Worm (Caenorhabditis elegans): Measurements from ENCODE around the gene lin-52.

The lin-52 gene

DNA sequence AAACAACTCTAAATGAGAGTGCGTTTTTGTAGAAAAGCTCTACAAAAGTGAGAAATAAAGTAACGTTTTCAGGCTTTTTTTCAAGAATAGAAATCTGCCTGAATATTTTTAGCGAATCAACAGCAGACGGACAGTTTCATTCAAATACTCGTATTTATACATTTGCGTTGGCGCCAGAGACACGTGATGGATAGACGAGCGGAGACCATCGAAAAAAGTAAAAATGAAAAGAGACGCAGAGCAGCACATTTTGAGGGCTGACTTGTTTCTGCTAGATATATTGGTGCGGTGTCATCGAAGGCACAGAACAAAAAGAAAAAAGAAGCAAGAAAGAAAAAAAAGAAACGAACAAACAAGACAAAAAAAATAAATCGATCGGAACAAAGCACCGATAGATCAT, 1.5 kb upstream of the lin-52 start (continued):
- TF ChIP-seq ZK546.5 (tag; optimal IDR thresholded peaks at IDR 0.05): no peak

DNA sequence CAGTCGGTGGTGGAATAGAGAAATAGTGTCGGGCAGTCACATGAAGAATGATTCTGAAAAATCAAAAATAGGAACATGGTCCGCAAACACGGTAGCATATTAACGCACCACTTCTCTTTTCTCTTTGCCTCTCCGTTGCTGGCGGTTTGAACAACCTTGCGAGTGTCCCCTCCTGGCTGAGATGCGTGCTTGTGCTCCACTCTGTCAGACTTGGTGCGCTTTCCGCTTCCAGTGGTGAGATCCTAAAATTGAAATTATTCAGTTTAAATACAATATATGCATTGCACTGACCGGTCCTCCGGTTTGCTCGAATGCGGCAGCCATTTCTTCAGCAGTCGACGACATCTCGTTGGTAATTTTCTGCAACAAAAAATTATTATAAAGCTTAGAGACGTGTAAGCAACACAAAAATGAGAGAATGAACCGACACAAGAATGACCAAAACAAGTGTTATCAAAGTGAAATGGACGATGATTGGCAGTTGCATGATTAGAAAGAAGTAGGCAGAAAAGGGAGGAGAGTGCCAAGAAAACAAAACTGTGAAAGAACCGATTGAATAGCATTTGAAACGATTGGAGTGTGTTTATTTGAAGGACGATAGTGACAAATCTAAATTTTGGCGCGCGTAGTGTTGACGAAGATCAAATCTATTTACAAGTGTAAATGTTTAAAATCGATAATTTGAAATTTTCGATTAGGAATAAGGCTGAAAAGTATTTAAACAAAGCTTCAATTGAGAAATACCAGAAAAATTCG, 701 bp upstream of the lin-52 start, which contains the start of gene ZK632.9:
TSS of gene ZK632.9 (minus strand) at position 360 of the 756 bp plus-strand sequence.
- TF ChIP-seq crh-2 (tag; optimal IDR thresholded peaks at IDR 0.05): no peak
- TF ChIP-seq ztf-1 (GFP tag; conservative IDR thresholded peaks at IDR 0.05): no peak
- no peak for TF ChIP-seq unc-62 (GFP tag; optimal IDR thresholded peaks at IDR 0.05)
- no peak for TF ChIP-seq ceh-16 (tag; optimal IDR thresholded peaks at IDR 0.05)
- no peak for TF ChIP-seq lin-39 (tag; optimal IDR thresholded peaks at IDR 0.05)
- peak; percentile 35 for TF ChIP-seq fos-1 (tag; optimal IDR thresholded peaks at IDR 0.05)
- TF ChIP-seq nhr-23 (tag; optimal IDR thresholded peaks at IDR 0.05): no peak
- TF ChIP-seq aly-2 (tag; optimal IDR thresholded peaks at IDR 0.05): no peak
- TF ChIP-seq sma-9 (GFP tag; optimal IDR thresholded peaks at IDR 0.05): no peak
- TF ChIP-seq sma-9 (tag; optimal IDR thresholded peaks at IDR 0.05): no peak
- no peak for TF ChIP-seq mab-5 (tag; optimal IDR thresholded peaks at IDR 0.05)
- TF ChIP-seq nhr-12 (tag; optimal IDR thresholded peaks at IDR 0.05): no peak
- no peak for TF ChIP-seq nhr-6 (tag; optimal IDR thresholded peaks at IDR 0.05)
- TF ChIP-seq dmd-4 (tag; optimal IDR thresholded peaks at IDR 0.05): no peak
- TF ChIP-seq ztf-11 (tag; optimal IDR thresholded peaks at IDR 0.05): no peak
- no peak for TF ChIP-seq zag-1 (tag; optimal IDR thresholded peaks at IDR 0.05)
- no peak for TF ChIP-seq sem-4 (tag; optimal IDR thresholded peaks at IDR 0.05)
- TF ChIP-seq ama-1 (optimal IDR thresholded peaks at IDR 0.05): no peak
- TF ChIP-seq nhr-21 (tag; optimal IDR thresholded peaks at IDR 0.05): peak; percentile 8
- no peak for TF ChIP-seq ceh-82 (tag; optimal IDR thresholded peaks at IDR 0.05)
- TF ChIP-seq ZK546.5 (tag; optimal IDR thresholded peaks at IDR 0.05): no peak
- TF ChIP-seq Y55F3AM.14 (GFP tag; optimal IDR thresholded peaks at IDR 0.05): peak; percentile 9
- peak; percentile 7 for TF ChIP-seq nhr-10 (tag; optimal IDR thresholded peaks at IDR 0.05)
- no peak for TF ChIP-seq egl-27 (tag; optimal IDR thresholded peaks at IDR 0.05)
- TF ChIP-seq elt-1 (tag; optimal IDR thresholded peaks at IDR 0.05): no peak
- no peak for TF ChIP-seq unc-39 (tag; optimal IDR thresholded peaks at IDR 0.05)
- no peak for TF ChIP-seq elt-3 (tag; optimal IDR thresholded peaks at IDR 0.05)
- no peak for TF ChIP-seq lsy-2 (tag; optimal IDR thresholded peaks at IDR 0.05)
- peak; percentile 34 for TF ChIP-seq skn-1 (tag; optimal IDR thresholded peaks at IDR 0.05)
- peak; percentile 32 for TF ChIP-seq nhr-129 (tag; optimal IDR thresholded peaks at IDR 0.05)
- TF ChIP-seq lin-13 (GFP tag; optimal IDR thresholded peaks at IDR 0.05): no peak
- no peak for TF ChIP-seq gmeb-1 (tag; optimal IDR thresholded peaks at IDR 0.05)
- TF ChIP-seq mbf-1 (tag; optimal IDR thresholded peaks at IDR 0.05): no peak
- no peak for TF ChIP-seq C34F6.9 (tag; optimal IDR thresholded peaks at IDR 0.05)
- TF ChIP-seq blmp-1 (tag; optimal IDR thresholded peaks at IDR 0.05; ENCODE audit: insufficient read depth): no peak
- no peak for TF ChIP-seq nhr-11 (tag; optimal IDR thresholded peaks at IDR 0.05)
- no peak for TF ChIP-seq mdl-1 (tag; optimal IDR thresholded peaks at IDR 0.05)
- TF ChIP-seq lin-11 (tag; optimal IDR thresholded peaks at IDR 0.05): no peak
- no peak for TF ChIP-seq F13H6.1 (tag; optimal IDR thresholded peaks at IDR 0.05)
- peak; percentile 11 for TF ChIP-seq unc-55 (GFP tag; optimal IDR thresholded peaks at IDR 0.05)
- TF ChIP-seq peb-1 (tag; optimal IDR thresholded peaks at IDR 0.05): no peak
- TF ChIP-seq sma-3 (GFP tag; optimal IDR thresholded peaks at IDR 0.05): no peak
- no peak for TF ChIP-seq alr-1 (tag; optimal IDR thresholded peaks at IDR 0.05)

DNA sequence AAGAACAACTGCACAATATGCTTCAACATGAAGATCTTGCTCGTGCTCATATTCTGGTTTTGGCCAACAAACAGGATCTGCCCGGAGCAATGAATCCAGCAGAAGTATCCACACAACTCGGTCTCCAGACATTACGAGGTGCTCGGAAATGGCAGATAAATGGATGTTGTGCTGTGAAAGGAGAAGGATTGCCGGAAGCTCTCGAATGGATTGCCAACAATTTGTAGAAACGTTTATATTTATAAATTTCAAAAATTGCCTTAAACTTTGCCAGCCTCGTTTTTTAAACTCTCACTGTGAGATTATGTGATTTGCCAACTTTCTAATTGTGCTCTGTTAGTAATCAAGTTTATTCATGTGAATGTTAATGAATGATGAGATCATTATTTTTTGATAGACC, 802 bp downstream of the lin-52 start:
- no peak for TF ChIP-seq Y55F3AM.14 (GFP tag; optimal IDR thresholded peaks at IDR 0.05)
- no peak for TF ChIP-seq nhr-6 (tag; optimal IDR thresholded peaks at IDR 0.05)
- TF ChIP-seq ztf-4 (tag; optimal IDR thresholded peaks at IDR 0.05): no peak
- no peak for TF ChIP-seq peb-1 (tag; optimal IDR thresholded peaks at IDR 0.05)
- TF ChIP-seq nhr-21 (tag; optimal IDR thresholded peaks at IDR 0.05): no peak
- TF ChIP-seq alr-1 (tag; optimal IDR thresholded peaks at IDR 0.05): no peak
- no peak for TF ChIP-seq lin-39 (tag; optimal IDR thresholded peaks at IDR 0.05)
- TF ChIP-seq gmeb-1 (tag; optimal IDR thresholded peaks at IDR 0.05): no peak
- no peak for TF ChIP-seq R02D3.7 (tag; optimal IDR thresholded peaks at IDR 0.05)
- no peak for TF ChIP-seq unc-55 (GFP tag; optimal IDR thresholded peaks at IDR 0.05)
- no peak for TF ChIP-seq ztf-1 (GFP tag; conservative IDR thresholded peaks at IDR 0.05)
- no peak for TF ChIP-seq ama-1 (optimal IDR thresholded peaks at IDR 0.05)
- TF ChIP-seq C34F6.9 (tag; optimal IDR thresholded peaks at IDR 0.05): no peak
- no peak for TF ChIP-seq nhr-12 (tag; optimal IDR thresholded peaks at IDR 0.05)
- TF ChIP-seq sma-3 (GFP tag; optimal IDR thresholded peaks at IDR 0.05): no peak
- no peak for TF ChIP-seq crh-2 (tag; optimal IDR thresholded peaks at IDR 0.05)
